Fruit fly (Drosophila melanogaster): ENCODE results near the gene CG17721.

Gene CG17721

dm6 chr3R:11197389-11197716 lies 37.6 kb upstream of the CG17721 start, which contains the start of gene cu:
TSS of gene cu (plus strand) at chr3R:11197592.
- TF ChIP-seq sr (GFP tag; IDR thresholded peaks at IDR 0.05) (peak; percentile 6), CG31441 (GFP tag; IDR thresholded peaks at IDR 0.05) (peak; percentile 44; the same call in 1 of the 2 replicates), lola (GFP tag; optimal IDR thresholded peaks at IDR 0.05) (peak in 1 of 3 experiments; percentile 26), Dfd (GFP tag; optimal IDR thresholded peaks at IDR 0.05) (peak in 1 of 2 experiments; percentile 28), CG11398 (GFP tag; optimal IDR thresholded peaks at IDR 0.05) (peak; percentile 71), hkb (optimal IDR thresholded peaks at IDR 0.05) (peak; percentile 33), hkb (GFP tag; IDR thresholded peaks at IDR 0.05) (no peak), Trl (optimal IDR thresholded peaks at IDR 0.05) (peak; percentile 54 to 58), Trl (GFP tag; optimal IDR thresholded peaks at IDR 0.05) (no peak), aop (GFP tag; IDR thresholded peaks at IDR 0.05) (peak; percentile 49; the same call in 1 of the 2 replicates), mam (GFP tag; optimal IDR thresholded peaks at IDR 0.05) (peak; percentile 90), bbx (GFP tag; IDR thresholded peaks at IDR 0.05; ENCODE audit: partially characterized antibody) (peak; percentile 13; the same call in 1 of the 2 replicates), Bgb (GFP tag; IDR thresholded peaks at IDR 0.05; ENCODE audit: partially characterized antibody) (peak; percentile 26; the same call in 1 of the 2 replicates), cwo (GFP tag; optimal IDR thresholded peaks at IDR 0.05) (no peak), CG33213 (GFP tag; optimal IDR thresholded peaks at IDR 0.05) (peak; percentile 75), gcm2 (GFP tag; optimal IDR thresholded peaks at IDR 0.05) (peak; percentile 50), CG8359 (GFP tag; optimal IDR thresholded peaks at IDR 0.05; ENCODE audit: borderline replicate concordance) (no peak), rib (GFP tag; IDR thresholded peaks at IDR 0.05) (no peak), Optix (GFP tag; IDR thresholded peaks at IDR 0.05) (peak; percentile 85; the same call in 2 of the 3 replicates), CG42726 (GFP tag; IDR thresholded peaks at IDR 0.05; ENCODE audit: partially characterized antibody) (no peak), ab (GFP tag; optimal IDR thresholded peaks at IDR 0.05) (peak; percentile 76)

- TF ChIP-seq repo (GFP tag; optimal IDR thresholded peaks at IDR 0.05): no peak
- peak; percentile 60; the same call in 2 of the 3 replicates for TF ChIP-seq ci (GFP tag; IDR thresholded peaks at IDR 0.05)
- no peak for TF ChIP-seq Opbp (GFP tag; IDR thresholded peaks at IDR 0.05; ENCODE audit: partially characterized antibody)
- no peak for TF ChIP-seq Nf-YB (GFP tag; optimal IDR thresholded peaks at IDR 0.05)
- TF ChIP-seq CG11085 (GFP tag; IDR thresholded peaks at IDR 0.05): no peak
- TF ChIP-seq grau (tag; optimal IDR thresholded peaks at IDR 0.05): peak; percentile 15
- no peak for TF ChIP-seq nmo (GFP tag; optimal IDR thresholded peaks at IDR 0.05)
- no peak for TF ChIP-seq Lhr (GFP tag; optimal IDR thresholded peaks at IDR 0.05)
- no peak for TF ChIP-seq ewg (GFP tag; optimal IDR thresholded peaks at IDR 0.05)
- no peak for TF ChIP-seq tx (GFP tag; optimal IDR thresholded peaks at IDR 0.05)
- TF ChIP-seq NFAT (GFP tag; IDR thresholded peaks at IDR 0.05): peak; percentile 60; the same call in 1 of the 2 replicates
- TF ChIP-seq nerfin-2 (GFP tag; IDR thresholded peaks at IDR 0.05; ENCODE audit: partially characterized antibody): no peak
- TF ChIP-seq luna (GFP tag; optimal IDR thresholded peaks at IDR 0.05): no peak
- no peak for TF ChIP-seq Dip3 (GFP tag; optimal IDR thresholded peaks at IDR 0.05)
- TF ChIP-seq tna (GFP tag; IDR thresholded peaks at IDR 0.05; ENCODE audit: partially characterized antibody): peak; percentile 13; the same call in 1 of the 2 replicates
- no peak for TF ChIP-seq Spps (tag; optimal IDR thresholded peaks at IDR 0.05)
- no peak for TF ChIP-seq amos (GFP tag; IDR thresholded peaks at IDR 0.05; ENCODE audit: partially characterized antibody)
- TF ChIP-seq CG15601 (tag; optimal IDR thresholded peaks at IDR 0.05): no peak
- TF ChIP-seq ATbp (GFP tag; optimal IDR thresholded peaks at IDR 0.05): no peak
- TF ChIP-seq jumu (GFP tag; optimal IDR thresholded peaks at IDR 0.05): no peak
- no peak for TF ChIP-seq CG6791 (GFP tag; IDR thresholded peaks at IDR 0.05; ENCODE audit: partially characterized antibody)
- no peak for TF ChIP-seq CG16815 (GFP tag; optimal IDR thresholded peaks at IDR 0.05)
- TF ChIP-seq dpn (GFP tag; optimal IDR thresholded peaks at IDR 0.05): peak; percentile 19 to 27
- no peak for TF ChIP-seq peb (GFP tag; IDR thresholded peaks at IDR 0.05)
- peak; percentile 11 for TF ChIP-seq CG15514 (GFP tag; optimal IDR thresholded peaks at IDR 0.05)
- TF ChIP-seq Deaf1 (tag; optimal IDR thresholded peaks at IDR 0.05): no peak
- no peak for TF ChIP-seq CG11560 (tag; IDR thresholded peaks at IDR 0.05)
- peak; percentile 23 for TF ChIP-seq Xbp1 (GFP tag; optimal IDR thresholded peaks at IDR 0.05)
- no peak for TF ChIP-seq CG14050 (GFP tag; IDR thresholded peaks at IDR 0.05)
- TF ChIP-seq Pdp1 (GFP tag; optimal IDR thresholded peaks at IDR 0.05): peak in 1 of 2 experiments; percentile 92
Observed at dm6 chr3R:11198062-11198472, 36.9 kb upstream of the CG17721 start.
